Fruit fly (Drosophila melanogaster): ENCODE results near the gene Itpr.

Gene Itpr

dm6 chr3R:5485295-5485718, 31.6 kb upstream of the Itpr start, which contains the start of gene CG31550 (continued):
- no peak for TF ChIP-seq Sox14 (GFP tag; optimal IDR thresholded peaks at IDR 0.05)
- TF ChIP-seq Eip93F (GFP tag; optimal IDR thresholded peaks at IDR 0.05): no peak
- no peak for TF ChIP-seq Sox102F (GFP tag; optimal IDR thresholded peaks at IDR 0.05)
- TF ChIP-seq Ets96B (tag; optimal IDR thresholded peaks at IDR 0.05): no peak
- TF ChIP-seq CG7368 (GFP tag; optimal IDR thresholded peaks at IDR 0.05): no peak
- TF ChIP-seq Ets21C (GFP tag; optimal IDR thresholded peaks at IDR 0.05): no peak
- TF ChIP-seq ss (GFP tag; optimal IDR thresholded peaks at IDR 0.05): no peak
- TF ChIP-seq OdsH (GFP tag; optimal IDR thresholded peaks at IDR 0.05): no peak
- peak; percentile 69 for TF ChIP-seq CG3032 (tag; optimal IDR thresholded peaks at IDR 0.05)

DNA sequence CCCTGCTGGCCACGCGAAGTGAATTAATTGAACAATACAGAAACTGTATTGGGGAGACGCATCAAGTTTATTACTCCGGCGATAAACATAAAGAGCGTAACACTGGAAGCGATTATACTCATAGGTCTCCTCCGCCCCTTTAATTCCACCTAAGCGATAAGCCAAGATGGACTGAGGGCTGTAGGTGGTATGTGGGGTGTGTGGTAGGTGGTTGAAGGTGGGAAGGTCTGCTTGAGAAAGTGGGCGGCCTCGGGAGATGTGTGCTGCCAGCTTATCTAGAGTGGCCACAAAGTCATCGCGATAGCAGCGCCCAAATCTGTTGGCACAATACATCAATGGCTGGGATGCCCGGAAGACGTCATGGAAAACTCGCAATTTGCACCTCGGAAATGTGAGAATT, 19.3 kb upstream of the Itpr start:
- TF ChIP-seq cyc (GFP tag; optimal IDR thresholded peaks at IDR 0.05): no peak
- no peak for TF ChIP-seq Hr4 (GFP tag; optimal IDR thresholded peaks at IDR 0.05)
- TF ChIP-seq vri (GFP tag; optimal IDR thresholded peaks at IDR 0.05): peak; percentile 46
- no peak for TF ChIP-seq CG10631 (GFP tag; optimal IDR thresholded peaks at IDR 0.05)
- no peak for TF ChIP-seq spab (GFP tag; optimal IDR thresholded peaks at IDR 0.05)
- no peak for TF ChIP-seq Blimp-1 (GFP tag; optimal IDR thresholded peaks at IDR 0.05)
- TF ChIP-seq Hr38 (GFP tag; optimal IDR thresholded peaks at IDR 0.05): no peak
- peak; percentile 1 for TF ChIP-seq fkh (GFP tag; optimal IDR thresholded peaks at IDR 0.05)
- peak; percentile 99 for TF ChIP-seq svp (GFP tag)
- TF ChIP-seq pdm3 (GFP tag; optimal IDR thresholded peaks at IDR 0.05): no peak

- TF ChIP-seq CG32006 (GFP tag; optimal IDR thresholded peaks at IDR 0.05) (no peak), CG6792 (GFP tag; optimal IDR thresholded peaks at IDR 0.05) (no peak), CG16779 (tag; optimal IDR thresholded peaks at IDR 0.05) (no peak)
Measured at dm6 chr3R:5502646-5503045, 14.3 kb upstream of the Itpr start, which contains the start of gene NKCC. NKCC (minus strand) TSS chr3R:5502702.

dm6 chr3R:5503789-5504387, 13.0 kb upstream of the Itpr start:
- no peak for TF ChIP-seq pdm3 (GFP tag; optimal IDR thresholded peaks at IDR 0.05)
- peak; percentile 28 for TF ChIP-seq CG6854 (GFP tag; optimal IDR thresholded peaks at IDR 0.05)
- TF ChIP-seq CG11294 (GFP tag; IDR thresholded peaks at IDR 0.05): no peak
- TF ChIP-seq svp (GFP tag): no peak
- no peak for TF ChIP-seq Gug (GFP tag; IDR thresholded peaks at IDR 0.05)
- no peak for TF ChIP-seq esn (GFP tag; optimal IDR thresholded peaks at IDR 0.05)
- TF ChIP-seq CG8119 (GFP tag; IDR thresholded peaks at IDR 0.05): no peak
- TF ChIP-seq Eip78C (GFP tag): peak; percentile 57
- no peak for TF ChIP-seq topi (GFP tag; optimal IDR thresholded peaks at IDR 0.05)
- TF ChIP-seq Hr4 (GFP tag; optimal IDR thresholded peaks at IDR 0.05): no peak
- peak; percentile 21 for TF ChIP-seq fkh (GFP tag; optimal IDR thresholded peaks at IDR 0.05)
- no peak for TF ChIP-seq vri (GFP tag; optimal IDR thresholded peaks at IDR 0.05)
- TF ChIP-seq CG6808 (GFP tag; optimal IDR thresholded peaks at IDR 0.05): no peak
- TF ChIP-seq CG32006 (GFP tag; optimal IDR thresholded peaks at IDR 0.05): no peak
- no peak for TF ChIP-seq CG16779 (tag; optimal IDR thresholded peaks at IDR 0.05)
- TF ChIP-seq Blimp-1 (GFP tag; optimal IDR thresholded peaks at IDR 0.05): no peak
- TF ChIP-seq Hr38 (GFP tag; optimal IDR thresholded peaks at IDR 0.05): no peak
- TF ChIP-seq lz (GFP tag; optimal IDR thresholded peaks at IDR 0.05): no peak
- no peak for TF ChIP-seq CG3919 (GFP tag; optimal IDR thresholded peaks at IDR 0.05)
- TF ChIP-seq Ets96B (tag; optimal IDR thresholded peaks at IDR 0.05): no peak

dm6 chr3R:5514759-5515158, 2.2 kb upstream of the Itpr start:
- TF ChIP-seq net (GFP tag; optimal IDR thresholded peaks at IDR 0.05) (no peak), svp (GFP tag) (peak; percentile 71), OdsH (GFP tag; optimal IDR thresholded peaks at IDR 0.05) (no peak), salr (GFP tag; optimal IDR thresholded peaks at IDR 0.05) (no peak), CG31627 (GFP tag; optimal IDR thresholded peaks at IDR 0.05) (peak; percentile 12), pdm3 (GFP tag; optimal IDR thresholded peaks at IDR 0.05) (no peak), Hr38 (GFP tag; optimal IDR thresholded peaks at IDR 0.05) (no peak), CG8319 (GFP tag; optimal IDR thresholded peaks at IDR 0.05) (no peak), CG1621 (tag; optimal IDR thresholded peaks at IDR 0.05) (no peak), Lpt (GFP tag; optimal IDR thresholded peaks at IDR 0.05) (no peak), CG7368 (GFP tag; optimal IDR thresholded peaks at IDR 0.05) (no peak), Eip93F (GFP tag; optimal IDR thresholded peaks at IDR 0.05) (no peak), lz (GFP tag; optimal IDR thresholded peaks at IDR 0.05) (peak; percentile 3), Eip78C (GFP tag) (peak; percentile 57), acj6 (GFP tag; optimal IDR thresholded peaks at IDR 0.05) (no peak), CG10669 (GFP tag; optimal IDR thresholded peaks at IDR 0.05) (no peak), fkh (GFP tag; optimal IDR thresholded peaks at IDR 0.05) (no peak), dac (GFP tag; optimal IDR thresholded peaks at IDR 0.05) (no peak), CG8119 (GFP tag; IDR thresholded peaks at IDR 0.05) (no peak), topi (GFP tag; optimal IDR thresholded peaks at IDR 0.05) (peak; percentile 10), Smox (GFP tag; optimal IDR thresholded peaks at IDR 0.05) (peak; percentile 15), CG15336 (GFP tag; IDR thresholded peaks at IDR 0.05) (no peak)
